Comparison of ENCODE assay signal across 1 worm cellular context in genomic region chrV:7778-8445, ce11.
A peak's percentile ranks its signal among the peaks of the same experiment; 100 is the strongest.
TF ChIP-seq lines count a peak whose summit lies in the region.

Gene ife-3, minus strand, starts transcription at chrV:7828.

TF ChIP-seq in whole organism, L1 larva, 84 proteins besides CTCF, POLR2A, EP300 and RAD21 (continued from another document):
- TF ChIP-seq nhr-85 (tag; lab: Kevin White, UChicago) (peak; percentile 82), ets-5 (GFP tag; IDR thresholded peaks at IDR 0.05; lab: Robert Waterston, UW) (no peak), efl-1 (optimal IDR thresholded peaks at IDR 0.05; lab: Kevin White, UChicago) (peak; percentile 76 to 92), efl-1 (GFP tag; optimal IDR thresholded peaks at IDR 0.05 in 1 of 2; lab: Kevin White, UChicago) (peak; percentile 90 to 99), unc-98 (GFP tag; IDR thresholded peaks at IDR 0.05; lab: Robert Waterston, UW) (no peak), unc-130 (tag; optimal IDR thresholded peaks at IDR 0.05; lab: Kevin White, UChicago) (peak; percentile 66), snu-23 (GFP tag; optimal IDR thresholded peaks at IDR 0.05; lab: Kevin White, UChicago) (peak; percentile 42), pag-3 (tag; optimal IDR thresholded peaks at IDR 0.05; lab: Kevin White, UChicago; ENCODE audit: borderline replicate concordance, insufficient read depth) (no peak), rnt-1 (tag; optimal IDR thresholded peaks at IDR 0.05; lab: Kevin White, UChicago) (peak; percentile 50), pax-3 (tag; optimal IDR thresholded peaks at IDR 0.05; lab: Kevin White, UChicago) (no peak), lin-15B (tag; optimal IDR thresholded peaks at IDR 0.05; lab: Kevin White, UChicago) (peak; percentile 22), skn-1 (tag; optimal IDR thresholded peaks at IDR 0.05; lab: Kevin White, UChicago) (peak; percentile 47), swsn-7 (tag; optimal IDR thresholded peaks at IDR 0.05; lab: Kevin White, UChicago) (no peak), xbp-1 (tag; optimal IDR thresholded peaks at IDR 0.05; lab: Kevin White, UChicago) (peak; percentile 30), zag-1 (tag; optimal IDR thresholded peaks at IDR 0.05; lab: Kevin White, UChicago) (no peak), dpl-1 (GFP tag; optimal IDR thresholded peaks at IDR 0.05; lab: Kevin White, UChicago) (peak; percentile 92 to 94 (median 93)), alr-1 (tag; optimal IDR thresholded peaks at IDR 0.05; lab: Kevin White, UChicago; ENCODE audit: borderline replicate concordance) (no peak), ceh-90 (tag; optimal IDR thresholded peaks at IDR 0.05; lab: Kevin White, UChicago) (no peak), vab-15 (tag; optimal IDR thresholded peaks at IDR 0.05; lab: Kevin White, UChicago) (no peak), ama-1 (optimal IDR thresholded peaks at IDR 0.05; lab: Kevin White, UChicago) (peak; percentile 67), grh-1 (GFP tag; IDR thresholded peaks at IDR 0.05; lab: Robert Waterston, UW) (no peak), elt-2 (tag; optimal IDR thresholded peaks at IDR 0.05; lab: Kevin White, UChicago) (no peak), egl-27 (tag; optimal IDR thresholded peaks at IDR 0.05; lab: Kevin White, UChicago) (no peak), ceh-88 (GFP tag; IDR thresholded peaks at IDR 0.05; lab: Robert Waterston, UW) (no peak), aly-2 (tag; optimal IDR thresholded peaks at IDR 0.05; lab: Kevin White, UChicago) (no peak), ceh-8 (GFP tag; optimal IDR thresholded peaks at IDR 0.05; lab: Kevin White, UChicago) (no peak), unc-30 (tag; optimal IDR thresholded peaks at IDR 0.05; lab: Kevin White, UChicago) (no peak), nhr-90 (tag; optimal IDR thresholded peaks at IDR 0.05; lab: Kevin White, UChicago; ENCODE audit: poor library complexity) (no peak), tbx-2 (tag; optimal IDR thresholded peaks at IDR 0.05; lab: Kevin White, UChicago) (peak; percentile 11), lin-39 (tag; optimal IDR thresholded peaks at IDR 0.05; lab: Kevin White, UChicago) (peak; percentile 23), nhr-20 (tag; optimal IDR thresholded peaks at IDR 0.05; lab: Kevin White, UChicago) (peak; percentile 38), tlp-1 (tag; optimal IDR thresholded peaks at IDR 0.05; lab: Kevin White, UChicago) (no peak), sup-37 (GFP tag; optimal IDR thresholded peaks at IDR 0.05; lab: Kevin White, UChicago) (no peak), nhr-237 (tag; optimal IDR thresholded peaks at IDR 0.05; lab: Kevin White, UChicago) (no peak), snpc-4 (tag; optimal IDR thresholded peaks at IDR 0.05; lab: Kevin White, UChicago) (peak; percentile 19), fkh-10 (GFP tag; optimal IDR thresholded peaks at IDR 0.05; lab: Kevin White, UChicago) (no peak), ces-1 (GFP tag; optimal IDR thresholded peaks at IDR 0.05; lab: Kevin White, UChicago) (no peak), nhr-11 (tag; optimal IDR thresholded peaks at IDR 0.05; lab: Kevin White, UChicago) (no peak), irx-1 (tag; optimal IDR thresholded peaks at IDR 0.05; lab: Kevin White, UChicago) (no peak)
